Worm (Caenorhabditis elegans) whole organism, L4/young adult: ENCODE measurements around the gene Y43D4A.5.

Source experiments
- W03F9.2 ChIP-seq: fragments of 150-350 bp; optimal IDR thresholded peaks from 2 replicates; lab custom pipeline; 2014; ENCODE audit warnings: missing biosample characterization, missing genetic modification characterization
- dao-5 ChIP-seq: sonication (generic microtip); optimal IDR thresholded peaks from 2 replicates; lab custom pipeline; 2016; ENCODE audit warnings: missing genotype, missing genetic modification characterization, moderate library complexity, missing compliant biosample characterization

ce11 chrIV:16831366-16831765, 55.8 kb downstream of the Y43D4A.5 start, which contains the start of gene clec-194:
- no peak for TF ChIP-seq dao-5 (tag; lab: Kevin White, UChicago)
- TF ChIP-seq W03F9.2 (tag; lab: Kevin White, UChicago) = no peak
